Fruit fly (Drosophila melanogaster) whole organism, adult: ENCODE data around the gene Tbca.

Experiments used
- CG11617 ChIP-seq: fragments of 200-800 bp; sonication (Bioruptor generic); optimal IDR thresholded peaks from 2 replicates; lab custom pipeline; 2017; ENCODE audit warnings: mild to moderate bottlenecking, missing biosample characterization, missing genetic modification reagents, missing genetic modification characterization
- CG7045 ChIP-seq: fragments of 200-800 bp; sonication (Bioruptor generic); optimal IDR thresholded peaks from 2 replicates; lab custom pipeline; 2017; ENCODE audit warnings: missing biosample characterization, mild to moderate bottlenecking, missing genetic modification characterization
- Crg-1 ChIP-seq: fragments of 200-800 bp; sonication (Bioruptor generic); optimal IDR thresholded peaks from 2 replicates; lab custom pipeline; 2016; ENCODE audit warnings: missing biosample characterization, missing genetic modification characterization
- Hr96 ChIP-seq: fragments of 200-800 bp; sonication (Bioruptor generic); optimal IDR thresholded peaks from 2 replicates; lab custom pipeline; 2016; ENCODE audit warnings: missing biosample characterization, missing genetic modification characterization
- Mnt ChIP-seq: fragments of 200-800 bp; sonication (Bioruptor generic); optimal IDR thresholded peaks from 2 replicates; lab custom pipeline; 2016; ENCODE audit warnings: missing biosample characterization, mild to moderate bottlenecking, missing genetic modification characterization

- TF ChIP-seq Mnt (no peak), CG11617 (GFP tag; lab: Kevin White, UChicago) (no peak), CG7045 (GFP tag; lab: Kevin White, UChicago) (no peak), Hr96 (no peak), Crg-1 (GFP tag; lab: Kevin White, UChicago) (no peak)
Measured at dm6 chr3R:31761529-31762009, 18.3 kb downstream of the Tbca start, which contains the start of gene Smvt.
